Fruit fly (Drosophila melanogaster): ENCODE results near the gene CG14736.
A peak's percentile ranks its signal among the peaks of the same experiment; 100 is the strongest.

Gene CG14736

dm6 chr3R:12078961-12079360 is 38.6 kb downstream of the CG14736 start (continued):
- TF ChIP-seq Ravus (GFP tag; IDR thresholded peaks at IDR 0.05) = peak; percentile 40; the same call in 1 of the 2 replicates
- peak; percentile 82 for TF ChIP-seq E2f1 (GFP tag; IDR thresholded peaks at IDR 0.05)
- no peak for TF ChIP-seq Dek (tag; optimal IDR thresholded peaks at IDR 0.05)
- no peak for TF ChIP-seq Hey (tag; optimal IDR thresholded peaks at IDR 0.05)
- TF ChIP-seq maf-S (GFP tag; optimal IDR thresholded peaks at IDR 0.05) = no peak
- TF ChIP-seq esg (GFP tag; conservative IDR thresholded peaks at IDR 0.05) = peak; percentile 74
- peak; percentile 35 for TF ChIP-seq CG15696 (tag; optimal IDR thresholded peaks at IDR 0.05)
- peak; percentile 85 for TF ChIP-seq Sox102F (GFP tag; optimal IDR thresholded peaks at IDR 0.05)
- TF ChIP-seq YL-1 (GFP tag; optimal IDR thresholded peaks at IDR 0.05) = no peak
- TF ChIP-seq CG8765 (GFP tag; IDR thresholded peaks at IDR 0.05) = no peak; the same call in 1 of the 2 replicates
- no peak for TF ChIP-seq sqz (GFP tag; optimal IDR thresholded peaks at IDR 0.05)
- TF ChIP-seq H2.0 (GFP tag; IDR thresholded peaks at IDR 0.05) = peak; percentile 80
- TF ChIP-seq Abd-B (GFP tag; optimal IDR thresholded peaks at IDR 0.05) = peak; percentile 52
- TF ChIP-seq Neu2 (GFP tag; optimal IDR thresholded peaks at IDR 0.05; ENCODE audit: borderline replicate concordance) = no peak
- TF ChIP-seq CG5180 (GFP tag; optimal IDR thresholded peaks at IDR 0.05) = peak; percentile 47
- TF ChIP-seq Dip3 (GFP tag; optimal IDR thresholded peaks at IDR 0.05) = no peak
- TF ChIP-seq CG12942 (GFP tag; optimal IDR thresholded peaks at IDR 0.05) = peak; percentile 60
- TF ChIP-seq odd (GFP tag; optimal IDR thresholded peaks at IDR 0.05) = peak; percentile 49
- no peak for TF ChIP-seq ac (GFP tag; optimal IDR thresholded peaks at IDR 0.05)
- peak; percentile 67 for TF ChIP-seq Xbp1 (GFP tag; optimal IDR thresholded peaks at IDR 0.05)
- peak; percentile 52; the same call in 1 of the 2 replicates for TF ChIP-seq CG14667 (GFP tag; IDR thresholded peaks at IDR 0.05)
- no peak for TF ChIP-seq CG14860 (GFP tag; IDR thresholded peaks at IDR 0.05; ENCODE audit: partially characterized antibody)
- peak; percentile 50 for TF ChIP-seq tio (GFP tag; optimal IDR thresholded peaks at IDR 0.05)
- peak; percentile 90 for TF ChIP-seq CG2678 (tag; optimal IDR thresholded peaks at IDR 0.05)
- peak; percentile 24 for TF ChIP-seq CG1602 (GFP tag; optimal IDR thresholded peaks at IDR 0.05)
- TF ChIP-seq D19A (tag; optimal IDR thresholded peaks at IDR 0.05) = no peak
- TF ChIP-seq pros (GFP tag; optimal IDR thresholded peaks at IDR 0.05) = no peak
- TF ChIP-seq C15 (GFP tag; IDR thresholded peaks at IDR 0.05) = peak; percentile 62; the same call in 1 of the 3 replicates
- no peak for TF ChIP-seq hth (optimal IDR thresholded peaks at IDR 0.05)
- peak; percentile 30 for TF ChIP-seq Ets65A (GFP tag)
- peak; percentile 61 for TF ChIP-seq Fer2 (tag; optimal IDR thresholded peaks at IDR 0.05)
- peak; percentile 69 for TF ChIP-seq CG8388 (GFP tag; optimal IDR thresholded peaks at IDR 0.05)
- peak; percentile 66 for TF ChIP-seq B-H2 (GFP tag; optimal IDR thresholded peaks at IDR 0.05)
- peak; percentile 18 to 56 for TF ChIP-seq Trl (optimal IDR thresholded peaks at IDR 0.05)
- TF ChIP-seq Trl (GFP tag; optimal IDR thresholded peaks at IDR 0.05) = no peak
- TF ChIP-seq CG11093 (GFP tag; IDR thresholded peaks at IDR 0.05) = peak; percentile 46; the same call in 1 of the 3 replicates
- TF ChIP-seq wor (GFP tag; IDR thresholded peaks at IDR 0.05) = peak; percentile 62
- TF ChIP-seq lilli (GFP tag; optimal IDR thresholded peaks at IDR 0.05) = no peak
- no peak for TF ChIP-seq Sin3A (optimal IDR thresholded peaks at IDR 0.05)
- peak; percentile 80 for TF ChIP-seq Oaz (GFP tag; IDR thresholded peaks at IDR 0.05)
- TF ChIP-seq gfzf (GFP tag; optimal IDR thresholded peaks at IDR 0.05) = no peak
- peak; percentile 65; the same call in 1 of the 2 replicates for TF ChIP-seq Nf-YA (GFP tag; IDR thresholded peaks at IDR 0.05)
- peak; percentile 76 for TF ChIP-seq ase (GFP tag; IDR thresholded peaks at IDR 0.05)
- TF ChIP-seq Aef1 (GFP tag; IDR thresholded peaks at IDR 0.05) = peak; percentile 87
- TF ChIP-seq CG4617 (GFP tag; optimal IDR thresholded peaks at IDR 0.05; ENCODE audit: borderline replicate concordance) = no peak
- TF ChIP-seq pzg (GFP tag; optimal IDR thresholded peaks at IDR 0.05) = no peak
- TF ChIP-seq ewg (GFP tag; optimal IDR thresholded peaks at IDR 0.05) = peak; percentile 55
- peak; percentile 7 for TF ChIP-seq kah (GFP tag; optimal IDR thresholded peaks at IDR 0.05)
- TF ChIP-seq ERR (GFP tag; optimal IDR thresholded peaks at IDR 0.05) = no peak
- TF ChIP-seq CG2889 (GFP tag; IDR thresholded peaks at IDR 0.05) = peak; percentile 55; the same call in 2 of the 3 replicates
- TF ChIP-seq hkb (optimal IDR thresholded peaks at IDR 0.05) = no peak
- peak; percentile 90 for TF ChIP-seq hkb (GFP tag; IDR thresholded peaks at IDR 0.05)
